Worm (Caenorhabditis elegans) whole organism, mixed stage, embryonic: Measurements from ENCODE around the gene lron-7.

Source experiments
- blmp-1 ChIP-seq: fragments of 150-350 bp; optimal IDR thresholded peaks from 2 replicates; lab custom pipeline; 2014; ENCODE audit warnings: missing biosample characterization, missing genetic modification characterization
- ceh-83 ChIP-seq: fragments of 200-800 bp; sonication (Bioruptor generic); optimal IDR thresholded peaks from 2 replicates; lab custom pipeline; 2018; ENCODE audit warnings: mild to moderate bottlenecking, missing genetic modification characterization, missing compliant biosample characterization
- elt-3 ChIP-seq: fragments of 150-350 bp; optimal IDR thresholded peaks from 2 replicates; lab custom pipeline; 2014; ENCODE audit warnings: missing biosample characterization, missing genetic modification characterization
- lsy-2 ChIP-seq: fragments of 150-350 bp; optimal IDR thresholded peaks from 2 replicates; lab custom pipeline; 2014; ENCODE audit warnings: missing biosample characterization, missing genetic modification characterization
- mab-5 ChIP-seq: fragments of 150-350 bp; optimal IDR thresholded peaks from 2 replicates; lab custom pipeline; 2014; ENCODE audit warnings: missing biosample characterization, missing genetic modification characterization
- mep-1 ChIP-seq: fragments of 150-350 bp; optimal IDR thresholded peaks from 2 replicates; lab custom pipeline; 2017; ENCODE audit warnings: missing biosample characterization, missing genetic modification reagents, missing genetic modification characterization, inconsistent platforms
- mls-2 ChIP-seq: sonication (generic microtip); optimal IDR thresholded peaks from 2 replicates; lab custom pipeline; 2016; ENCODE audit warnings: mild to moderate bottlenecking, missing genetic modification characterization, moderate library complexity, missing compliant biosample characterization
- nhr-12 ChIP-seq: fragments of 150-350 bp; optimal IDR thresholded peaks from 2 replicates; lab custom pipeline; 2014; ENCODE audit warnings: missing biosample characterization, missing genetic modification characterization
- nhr-237 ChIP-seq: fragments of 150-350 bp; optimal IDR thresholded peaks from 2 replicates; lab custom pipeline; 2014; ENCODE audit warnings: missing biosample characterization, missing genetic modification characterization
- pha-4 ChIP-seq: fragments of 150-350 bp; optimal IDR thresholded peaks from 2 replicates; lab custom pipeline; 2018; ENCODE audit warnings: missing biosample characterization, missing genetic modification reagents, missing genetic modification characterization
- snpc-4 ChIP-seq: fragments of 150-350 bp; optimal IDR thresholded peaks from 2 replicates; lab custom pipeline; 2014; ENCODE audit warnings: missing biosample characterization, missing genetic modification characterization
- sptf-1 ChIP-seq: sonication (generic microtip); optimal IDR thresholded peaks from 2 replicates; lab custom pipeline; 2017; ENCODE audit warnings: mild to moderate bottlenecking, missing genetic modification characterization, moderate library complexity, missing compliant biosample characterization
- unc-39 ChIP-seq: fragments of 150-350 bp; optimal IDR thresholded peaks from 2 replicates; lab custom pipeline; 2014; ENCODE audit warnings: missing biosample characterization, missing genetic modification characterization
- unc-62 ChIP-seq: fragments of 150-350 bp; optimal IDR thresholded peaks from 2 replicates; lab custom pipeline; 2014; ENCODE audit warnings: missing biosample characterization, missing genetic modification reagents, missing genetic modification characterization

ce11 chrX:7323604-7324003 lies 31.7 kb downstream of the lron-7 start:
- TF ChIP-seq elt-3 (tag; lab: Kevin White, UChicago) (no peak), pha-4 (tag; lab: Kevin White, UChicago) (no peak), ceh-83 (GFP tag; lab: Kevin White, UChicago) (no peak), lsy-2 (tag; lab: Kevin White, UChicago) (no peak), unc-39 (no peak), mls-2 (tag; lab: Kevin White, UChicago) (no peak), nhr-237 (tag; lab: Kevin White, UChicago) (no peak), mab-5 (tag; lab: Kevin White, UChicago) (no peak), blmp-1 (no peak), unc-62 (GFP tag; lab: Kevin White, UChicago) (no peak), snpc-4 (tag; lab: Kevin White, UChicago) (no peak), sptf-1 (tag; lab: Kevin White, UChicago) (peak; percentile 65), mep-1 (tag; lab: Kevin White, UChicago) (no peak), nhr-12 (tag; lab: Kevin White, UChicago) (no peak)
